Worm (Caenorhabditis elegans) whole organism, dauer: ENCODE measurements around the gene mbk-1.

Experiments used
- unc-62 ChIP-seq: sonication (generic microtip); optimal IDR thresholded peaks from 2 replicates; lab custom pipeline; 2017; ENCODE audit warnings: missing biosample characterization, missing genetic modification reagents, missing genetic modification characterization

mbk-1 gene

ce11 chrX:14819495-14819894 is 4.8 kb downstream of the mbk-1 start:
- no peak for TF ChIP-seq unc-62

- no peak for TF ChIP-seq unc-62
Measured at ce11 chrX:14818464-14819259, 5.7 kb downstream of the mbk-1 start, which contains the start of gene epn-1. epn-1 (minus strand) TSS chrX:14818514.

ce11 chrX:14816717-14817116 is 7.6 kb downstream of the mbk-1 start:
- TF ChIP-seq unc-62: no peak

ce11 chrX:14815412-14815811 is 8.9 kb downstream of the mbk-1 start:
- no peak for TF ChIP-seq unc-62

ce11 chrX:14813398-14813797 is 10.9 kb downstream of the mbk-1 start:
- TF ChIP-seq unc-62: no peak

- TF ChIP-seq unc-62: no peak
Measured at ce11 chrX:14812061-14812460, 12.3 kb downstream of the mbk-1 start, which contains the start of gene T04C10.3. T04C10.3 (plus strand) TSS chrX:14812361.

ce11 chrX:14810718-14811117 is 13.6 kb downstream of the mbk-1 start, which contains the start of gene atf-4:
atf-4 (minus strand) TSS chrX:14810810.
- TF ChIP-seq unc-62: no peak

- TF ChIP-seq unc-62: no peak
Measured at ce11 chrX:14809905-14810304, 14.4 kb downstream of the mbk-1 start.

ce11 chrX:14808796-14809195 is 15.5 kb downstream of the mbk-1 start:
- TF ChIP-seq unc-62: no peak

ce11 chrX:14806936-14807335 is 17.4 kb downstream of the mbk-1 start, which contains the start of gene F42D1.4:
F42D1.4 (plus strand) TSS chrX:14807236.
- no peak for TF ChIP-seq unc-62

- no peak for TF ChIP-seq unc-62
Measured at ce11 chrX:14805746-14806145, 18.6 kb downstream of the mbk-1 start.

ce11 chrX:14804706-14805105 is 19.6 kb downstream of the mbk-1 start:
- no peak for TF ChIP-seq unc-62

- TF ChIP-seq unc-62: no peak
Measured at ce11 chrX:14797405-14797804, 26.9 kb downstream of the mbk-1 start.

ce11 chrX:14794170-14794569 is 30.2 kb downstream of the mbk-1 start:
- no peak for TF ChIP-seq unc-62

- no peak for TF ChIP-seq unc-62
Measured at ce11 chrX:14793198-14793747, 31.1 kb downstream of the mbk-1 start, which contains the start of gene sprr-2. sprr-2 (plus strand) TSS chrX:14793445.

- no peak for TF ChIP-seq unc-62
Measured at ce11 chrX:14792315-14793197, 31.8 kb downstream of the mbk-1 start.

ce11 chrX:14791195-14791739 is 33.1 kb downstream of the mbk-1 start:
- TF ChIP-seq unc-62: no peak
